Worm (Caenorhabditis elegans) whole organism, L4 larva: Measurements from ENCODE around the gene gcy-23.
A peak's percentile ranks its signal among the peaks of the same experiment; 100 is the strongest.

Source experiments
- F10B5.3 ChIP-seq: sonication (generic microtip); optimal IDR thresholded peaks from 2 replicates; lab custom pipeline; 2016; ENCODE audit warnings: mild to moderate bottlenecking, missing genetic modification characterization, missing compliant biosample characterization
- F26F4.8 ChIP-seq: fragments of 200-800 bp; sonication (Bioruptor generic); conservative IDR thresholded peaks from 2 replicates; pipeline ENCODE4 v1.3.6; 2022; ENCODE audit warnings: missing genetic modification characterization, missing compliant biosample characterization
- F37D6.2 ChIP-seq: sonication (generic microtip); optimal IDR thresholded peaks from 2 replicates; lab custom pipeline; 2016; ENCODE audit warnings: mild to moderate bottlenecking, missing genetic modification characterization, missing compliant biosample characterization
- F49E8.2 ChIP-seq: sonication (generic microtip); optimal IDR thresholded peaks from 2 replicates; lab custom pipeline; 2016; ENCODE audit warnings: missing compliant biosample characterization, mild to moderate bottlenecking, missing genetic modification characterization, borderline replicate concordance
- R02D3.7 ChIP-seq: fragments of 150-350 bp; sonication (generic microtip); optimal IDR thresholded peaks from 3 replicates; lab custom pipeline; 2014; ENCODE audit warnings: missing biosample characterization, missing genetic modification characterization
- T26A8.4 ChIP-seq: fragments of 200-800 bp; sonication (Bioruptor generic); IDR thresholded peaks from 2 replicates; pipeline ENCODE4 v1.3.6; 2022; ENCODE audit warnings: missing genetic modification characterization, missing compliant biosample characterization
- aly-2 ChIP-seq: sonication (generic microtip); optimal IDR thresholded peaks from 2 replicates; lab custom pipeline; 2018; ENCODE audit warnings: missing biosample characterization, missing genetic modification characterization
- arid-1 ChIP-seq: fragments of 200-800 bp; sonication (Bioruptor generic); conservative IDR thresholded peaks from 2 replicates; pipeline ENCODE4 v1.3.6; 2022; ENCODE audit warnings: missing genetic modification reagents, missing genetic modification characterization, missing compliant biosample characterization
- attf-4 ChIP-seq: sonication (generic microtip); optimal IDR thresholded peaks from 3 replicates; lab custom pipeline; 2017; ENCODE audit warnings: missing biosample characterization, missing genetic modification characterization
- ceh-44 ChIP-seq: fragments of 200-800 bp; sonication (Bioruptor generic); IDR thresholded peaks from 2 replicates; pipeline ENCODE4 v1.3.6; 2022; ENCODE audit warnings: missing genetic modification reagents, missing genetic modification characterization, missing compliant biosample characterization
- ceh-62 ChIP-seq: sonication (generic microtip); optimal IDR thresholded peaks from 2 replicates; lab custom pipeline; 2017; ENCODE audit warnings: missing biosample characterization, missing genetic modification characterization
- cey-2 ChIP-seq: sonication (generic microtip); optimal IDR thresholded peaks from 3 replicates; lab custom pipeline; 2017; ENCODE audit warnings: missing genetic modification characterization, mild to moderate bottlenecking, missing compliant biosample characterization, antibody characterized with exemption, borderline replicate concordance; ENCODE audit not compliant: insufficient read depth
- daf-12 ChIP-seq: fragments of 150-350 bp; optimal IDR thresholded peaks from 2 replicates; lab custom pipeline; 2014; ENCODE audit warnings: missing biosample characterization, missing genetic modification reagents, missing genetic modification characterization
- daf-16 ChIP-seq, 3 experiments: sonication (generic microtip); optimal IDR thresholded peaks; 2 replicates each; lab custom pipeline; 2016 to 2017; ENCODE audit warnings: missing genetic modification characterization in 3 of 3, missing genetic modification reagents in 3 of 3, mild to moderate bottlenecking in 2 of 3, missing compliant biosample characterization in 2 of 3, missing biosample characterization in 1 of 3, moderate library complexity in 1 of 3
- daf-19 ChIP-seq: fragments of 200-800 bp; sonication (Bioruptor generic); conservative IDR thresholded peaks from 2 replicates; pipeline ENCODE4 v1.3.6; 2022; ENCODE audit warnings: missing genetic modification characterization, missing compliant biosample characterization
- daf-8 ChIP-seq: fragments of 200-800 bp; sonication (Bioruptor generic); IDR thresholded peaks from 2 replicates; pipeline ENCODE4 v1.3.6; 2022; ENCODE audit warnings: missing genetic modification characterization, missing compliant biosample characterization
- dmd-8 ChIP-seq: fragments of 200-800 bp; sonication (Bioruptor generic); IDR thresholded peaks from 2 replicates; pipeline ENCODE4 v1.3.6; 2022; ENCODE audit warnings: missing genetic modification characterization, missing compliant biosample characterization
- dpl-1 ChIP-seq: fragments of 150-350 bp; optimal IDR thresholded peaks from 2 replicates; lab custom pipeline; 2014; ENCODE audit warnings: missing biosample characterization, missing genetic modification reagents, missing genetic modification characterization
- duxl-1 ChIP-seq: sonication (generic microtip); optimal IDR thresholded peaks from 2 replicates; lab custom pipeline; 2016; ENCODE audit warnings: mild to moderate bottlenecking, missing genetic modification characterization, moderate library complexity, missing compliant biosample characterization; ENCODE audit not compliant: poor library complexity
- egl-43 ChIP-seq: fragments of 200-800 bp; sonication (Bioruptor generic); IDR thresholded peaks from 2 replicates; pipeline ENCODE4 v1.3.6; 2022; ENCODE audit warnings: missing genetic modification reagents, missing genetic modification characterization, missing compliant biosample characterization
- fkh-10 ChIP-seq: fragments of 150-350 bp; optimal IDR thresholded peaks from 2 replicates; lab custom pipeline; 2014; ENCODE audit warnings: missing biosample characterization, missing genetic modification reagents, missing genetic modification characterization
- hif-1 ChIP-seq, 2 experiments: sonication (generic microtip); optimal IDR thresholded peaks; 2 replicates each; lab custom pipeline; 2016 to 2017; ENCODE audit warnings: missing compliant biosample characterization in 2 of 2, missing genetic modification characterization in 2 of 2, missing genetic modification reagents in 2 of 2, missing genotype in 2 of 2, mild to moderate bottlenecking in 1 of 2
- hlh-11 ChIP-seq: fragments of 200-800 bp; sonication (Bioruptor generic); optimal IDR thresholded peaks from 2 replicates; lab custom pipeline; 2018; ENCODE audit warnings: mild to moderate bottlenecking, missing genetic modification characterization, missing compliant biosample characterization
- lin-1 ChIP-seq: fragments of 200-800 bp; sonication (Bioruptor generic); IDR thresholded peaks from 2 replicates; pipeline ENCODE4 v1.3.6; 2022; ENCODE audit warnings: missing genetic modification reagents, missing genetic modification characterization, missing compliant biosample characterization
- lin-15B ChIP-seq: fragments of 150-350 bp; sonication (generic microtip); optimal IDR thresholded peaks from 3 replicates; lab custom pipeline; 2014; ENCODE audit warnings: missing biosample characterization, missing genetic modification characterization
- lsy-2 ChIP-seq, 2 experiments: fragments of 150-350 bp in 1 of 2; sonication (generic microtip) in 1 of 2; optimal IDR thresholded peaks; 2 replicates each; lab custom pipeline; 2014 to 2017; ENCODE audit warnings: missing biosample characterization in 2 of 2, missing genetic modification characterization in 2 of 2
- madf-5 ChIP-seq, 2 experiments: fragments of 200-800 bp; sonication (Bioruptor generic); IDR thresholded peaks; 2 replicates each; pipeline ENCODE4 v1.3.6; 2022; ENCODE audit warnings: missing compliant biosample characterization in 2 of 2, missing genetic modification characterization in 2 of 2
- mdt-29 ChIP-seq: fragments of 200-800 bp; sonication (Bioruptor generic); IDR thresholded peaks from 2 replicates; pipeline ENCODE4 v1.3.6; 2022; ENCODE audit warnings: missing genetic modification reagents, missing genetic modification characterization, missing compliant biosample characterization
- mep-1 ChIP-seq: fragments of 150-350 bp; sonication (generic microtip); optimal IDR thresholded peaks from 3 replicates; lab custom pipeline; 2014; ENCODE audit warnings: missing biosample characterization, missing genetic modification characterization
- mxl-3 ChIP-seq: fragments of 200-800 bp; sonication (Bioruptor generic); optimal IDR thresholded peaks from 2 replicates; lab custom pipeline; 2018; ENCODE audit warnings: mild to moderate bottlenecking, missing genetic modification characterization, missing compliant biosample characterization
- nhr-41 ChIP-seq: fragments of 200-800 bp; sonication (Bioruptor generic); IDR thresholded peaks from 2 replicates; pipeline ENCODE4 v1.3.6; 2022; ENCODE audit warnings: missing genetic modification reagents, missing genetic modification characterization, missing compliant biosample characterization
- nhr-42 ChIP-seq: fragments of 200-800 bp; sonication (Bioruptor generic); IDR thresholded peaks from 2 replicates; pipeline ENCODE4 v1.3.6; 2022; ENCODE audit warnings: missing genetic modification characterization, missing compliant biosample characterization
- php-3 ChIP-seq: fragments of 200-800 bp; sonication (Bioruptor generic); IDR thresholded peaks from 2 replicates; pipeline ENCODE4 v1.3.6; 2022; ENCODE audit warnings: missing genetic modification reagents, missing genetic modification characterization, missing compliant biosample characterization
- pqm-1 ChIP-seq: sonication (generic microtip); optimal IDR thresholded peaks from 2 replicates; lab custom pipeline; 2017; ENCODE audit warnings: missing biosample characterization, missing genetic modification characterization
- sdz-12 ChIP-seq: fragments of 200-800 bp; sonication (Bioruptor generic); optimal IDR thresholded peaks from 2 replicates; lab custom pipeline; 2018; ENCODE audit warnings: mild to moderate bottlenecking, missing genetic modification characterization, missing compliant biosample characterization
- set-16 ChIP-seq: fragments of 200-800 bp; sonication (Bioruptor generic); IDR thresholded peaks from 2 replicates; pipeline ENCODE4 v1.3.6; 2022; ENCODE audit warnings: missing genetic modification reagents, missing genetic modification characterization, missing compliant biosample characterization
- snpc-4 ChIP-seq: fragments of 150-350 bp; optimal IDR thresholded peaks from 2 replicates; lab custom pipeline; 2014; ENCODE audit warnings: missing biosample characterization, missing genetic modification characterization
- unc-39 ChIP-seq: sonication (generic microtip); optimal IDR thresholded peaks from 2 replicates; lab custom pipeline; 2017; ENCODE audit warnings: missing biosample characterization, missing genetic modification characterization
- zfp-2 ChIP-seq: sonication (generic microtip); optimal IDR thresholded peaks from 2 replicates; lab custom pipeline; 2016; ENCODE audit warnings: mild to moderate bottlenecking, missing genetic modification characterization, missing compliant biosample characterization
- zfp-3 ChIP-seq: fragments of 200-800 bp; sonication (Bioruptor generic); conservative IDR thresholded peaks from 2 replicates; pipeline ENCODE4 v1.3.6; 2022; ENCODE audit warnings: missing genetic modification reagents, missing genetic modification characterization, missing compliant biosample characterization
- zip-11 ChIP-seq: fragments of 200-800 bp; sonication (Bioruptor generic); IDR thresholded peaks from 2 replicates; pipeline ENCODE4 v1.3.6; 2022; ENCODE audit warnings: missing genetic modification characterization, missing compliant biosample characterization

gcy-23 gene

ce11 chrIV:3271342-3271741 lies 17.8 kb downstream of the gcy-23 start:
- TF ChIP-seq dmd-8 (GFP tag; lab: Robert Waterston, UW): no peak
- no peak for TF ChIP-seq lsy-2 (tag; optimal IDR thresholded peaks at IDR 0.05; lab: Kevin White, UChicago)
- no peak for TF ChIP-seq zfp-2 (tag; lab: Kevin White, UChicago)
- TF ChIP-seq cey-2: no peak
- TF ChIP-seq T26A8.4 (GFP tag; lab: Robert Waterston, UW): no peak
- no peak for TF ChIP-seq mep-1 (tag; lab: Kevin White, UChicago)
- no peak for TF ChIP-seq unc-39 (tag; lab: Kevin White, UChicago)
- TF ChIP-seq hif-1 (tag; optimal IDR thresholded peaks at IDR 0.05; lab: Kevin White, UChicago): no peak
- TF ChIP-seq zfp-3 (GFP tag; lab: Robert Waterston, UW): no peak
- no peak for TF ChIP-seq daf-19 (GFP tag; lab: Robert Waterston, UW)
- no peak for TF ChIP-seq lin-1
- TF ChIP-seq daf-12: no peak
- TF ChIP-seq lin-15B: no peak
- TF ChIP-seq F49E8.2 (tag; lab: Kevin White, UChicago): no peak
- no peak for TF ChIP-seq F37D6.2
- no peak for TF ChIP-seq ceh-62 (tag; lab: Kevin White, UChicago)
- TF ChIP-seq dpl-1: no peak
- no peak for TF ChIP-seq zip-11 (GFP tag; lab: Robert Waterston, UW)
- no peak for TF ChIP-seq daf-8 (GFP tag; lab: Robert Waterston, UW)
- TF ChIP-seq, all 104 proteins: peak for 0

ce11 chrIV:3267581-3267980 lies 21.6 kb downstream of the gcy-23 start, which contains the start of gene clec-173:
TSS of gene clec-173 (minus strand) at chrIV:3267681.
- TF ChIP-seq sdz-12 (GFP tag; lab: Kevin White, UChicago) (no peak), ceh-44 (GFP tag; lab: Robert Waterston, UW) (no peak), php-3 (GFP tag; lab: Robert Waterston, UW) (no peak), fkh-10 (GFP tag; lab: Kevin White, UChicago) (no peak), mxl-3 (no peak), zfp-2 (tag; lab: Kevin White, UChicago) (no peak), snpc-4 (tag; lab: Kevin White, UChicago) (no peak)

ce11 chrIV:3266841-3267240 lies 22.3 kb downstream of the gcy-23 start:
- TF ChIP-seq set-16 (GFP tag; lab: Robert Waterston, UW) (peak; percentile 73), arid-1 (GFP tag; lab: Robert Waterston, UW) (no peak), nhr-42 (GFP tag; lab: Robert Waterston, UW) (0 out of 2 replicates have a peak, but pooled peaks have one; percentile 12)

- TF ChIP-seq nhr-41 (GFP tag; lab: Robert Waterston, UW) (no peak), hif-1 (tag; optimal IDR thresholded peaks at IDR 0.05; lab: Kevin White, UChicago) (no peak), madf-5 (GFP tag; IDR thresholded peaks at IDR 0.05; lab: Robert Waterston, UW) (no peak), daf-8 (GFP tag; lab: Robert Waterston, UW) (no peak), duxl-1 (no peak), mdt-29 (GFP tag; lab: Robert Waterston, UW) (no peak), dpl-1 (no peak), F10B5.3 (no peak), hlh-11 (no peak), attf-4 (tag; lab: Kevin White, UChicago) (no peak), F26F4.8 (GFP tag; lab: Robert Waterston, UW) (no peak), aly-2 (tag; lab: Kevin White, UChicago) (no peak), egl-43 (no peak), daf-16 (GFP tag; optimal IDR thresholded peaks at IDR 0.05; lab: Kevin White, UChicago) (no peak), daf-16 (tag; optimal IDR thresholded peaks at IDR 0.05; lab: Kevin White, UChicago) (no peak), F37D6.2 (no peak), pqm-1 (tag; lab: Kevin White, UChicago) (no peak), R02D3.7 (tag; lab: Kevin White, UChicago) (no peak)
These were observed 23.5 kb downstream of the gcy-23 start, which contains the start of gene T26C12.2 for ce11 chrIV:3265657-3266056. TSS of gene T26C12.2 (minus strand) at chrIV:3265757.
